Fruit fly (Drosophila melanogaster) whole organism, embryonic: ENCODE data around the gene CG43707.
A peak's percentile ranks its signal among the peaks of the same experiment; 100 is the strongest.

Source experiments
- ATbp ChIP-seq: fragments of 200-800 bp; sonication (Bioruptor generic); optimal IDR thresholded peaks from 2 replicates; lab custom pipeline; 2017; ENCODE audit warnings: missing biosample characterization, mild to moderate bottlenecking, missing genetic modification characterization, missing genetic modification reagents
- Atf-2 ChIP-seq: fragments of 200-800 bp; sonication (Bioruptor generic); optimal IDR thresholded peaks from 2 replicates; lab custom pipeline; 2016; ENCODE audit warnings: missing biosample characterization, missing genetic modification characterization
- CG10959 ChIP-seq: fragments of 200-800 bp; sonication (Bioruptor generic); IDR thresholded peaks from 2 replicates; pipeline ENCODE4 v1.3.6; 2022; ENCODE audit warnings: missing biosample characterization, missing genetic modification characterization
- CG10979 ChIP-seq: fragments of 200-800 bp; sonication (Bioruptor generic); optimal IDR thresholded peaks from 2 replicates; lab custom pipeline; 2018; ENCODE audit warnings: missing biosample characterization, mild to moderate bottlenecking, missing genetic modification characterization, moderate library complexity
- CG11560 ChIP-seq: fragments of 200-800 bp; sonication (Bioruptor generic); IDR thresholded peaks from 3 replicates; pipeline ENCODE4 v1.3.6; 2022; ENCODE audit warnings: missing biosample characterization, missing genetic modification characterization
- CG12299 ChIP-seq: fragments of 200-800 bp; sonication (Bioruptor generic); optimal IDR thresholded peaks from 2 replicates; lab custom pipeline; 2018; ENCODE audit warnings: missing biosample characterization, mild to moderate bottlenecking, missing genetic modification characterization
- CG12659 ChIP-seq: fragments of 200-800 bp; sonication (Bioruptor generic); optimal IDR thresholded peaks from 3 replicates; lab custom pipeline; 2017; ENCODE audit warnings: mild to moderate bottlenecking, missing biosample characterization, missing genetic modification reagents, missing genetic modification characterization
- CG15514 ChIP-seq: fragments of 200-800 bp; sonication (Bioruptor generic); optimal IDR thresholded peaks from 3 replicates; lab custom pipeline; 2017; ENCODE audit warnings: missing biosample characterization, missing genetic modification characterization, mild to moderate bottlenecking, moderate library complexity, missing genetic modification reagents
- CG1603 ChIP-seq: fragments of 200-800 bp; sonication (Bioruptor generic); optimal IDR thresholded peaks from 2 replicates; lab custom pipeline; 2019; ENCODE audit warnings: missing biosample characterization, mild to moderate bottlenecking, missing genetic modification characterization, moderate library complexity
- CG2678 ChIP-seq: fragments of 200-800 bp; sonication (Bioruptor generic); optimal IDR thresholded peaks from 3 replicates; lab custom pipeline; 2019; ENCODE audit warnings: missing biosample characterization, mild to moderate bottlenecking, missing genetic modification characterization, moderate library complexity
- CG32532 ChIP-seq: fragments of 200-800 bp; sonication (Bioruptor generic); IDR thresholded peaks from 2 replicates; pipeline ENCODE4 v1.3.6; 2022; ENCODE audit warnings: missing biosample characterization, missing genetic modification characterization
- CG32772 ChIP-seq: fragments of 200-800 bp; sonication (Bioruptor generic); IDR thresholded peaks from 2 replicates; pipeline ENCODE4 v1.3.6; 2022; ENCODE audit warnings: missing biosample characterization, missing genetic modification characterization
- CG3407 ChIP-seq: fragments of 200-800 bp; sonication (Bioruptor generic); optimal IDR thresholded peaks from 2 replicates; lab custom pipeline; 2018; ENCODE audit warnings: missing biosample characterization, mild to moderate bottlenecking, missing genetic modification characterization
- CG6791 ChIP-seq: fragments of 200-800 bp; sonication (Bioruptor generic); IDR thresholded peaks from 3 replicates; pipeline ENCODE4 v1.3.6; 2022; ENCODE audit warnings: missing biosample characterization, missing genetic modification characterization; ENCODE audit not compliant: partially characterized antibody
- CG8388 ChIP-seq: fragments of 200-800 bp; sonication (Bioruptor generic); optimal IDR thresholded peaks from 2 replicates; lab custom pipeline; 2019; ENCODE audit warnings: missing biosample characterization, mild to moderate bottlenecking, missing genetic modification characterization, moderate library complexity
- D ChIP-seq, 2 experiments: fragments of 200-800 bp in 1 of 2; fragments of >200 bp in 1 of 2; sonication (Bioruptor generic) in 1 of 2; optimal IDR thresholded peaks; 2 replicates in 1 of 2; 3 replicates in 1 of 2; lab custom pipeline; 2017; ENCODE audit warnings: mild to moderate bottlenecking in 1 of 2, missing biosample characterization in 1 of 2, missing genetic modification characterization in 1 of 2, missing genetic modification reagents in 1 of 2
- D19B ChIP-seq: fragments of 200-800 bp; sonication (Bioruptor generic); optimal IDR thresholded peaks from 2 replicates; lab custom pipeline; 2017; ENCODE audit warnings: missing biosample characterization, mild to moderate bottlenecking, missing genetic modification characterization
- Doc3 ChIP-seq: fragments of 200-800 bp; sonication (Bioruptor generic); IDR thresholded peaks from 3 replicates; pipeline ENCODE4 v1.3.6; 2022; ENCODE audit warnings: missing biosample characterization, missing genetic modification characterization; ENCODE audit not compliant: partially characterized antibody
- Dp ChIP-seq: fragments of 200-800 bp; sonication (Bioruptor generic); optimal IDR thresholded peaks from 2 replicates; lab custom pipeline; 2018; ENCODE audit warnings: missing biosample characterization, mild to moderate bottlenecking, missing genetic modification characterization, moderate library complexity
- ERR ChIP-seq: fragments of 200-800 bp; sonication (Bioruptor generic); optimal IDR thresholded peaks from 2 replicates; lab custom pipeline; 2016; ENCODE audit warnings: missing biosample characterization, missing genetic modification characterization
- Ets97D ChIP-seq: fragments of 200-800 bp; sonication (Bioruptor generic); optimal IDR thresholded peaks from 3 replicates; lab custom pipeline; 2016; ENCODE audit warnings: missing biosample characterization, missing genetic modification characterization
- Mad ChIP-seq: fragments of 200-800 bp; sonication (Bioruptor generic); optimal IDR thresholded peaks from 2 replicates; lab custom pipeline; 2016; ENCODE audit warnings: missing biosample characterization, missing genetic modification characterization
- Mrtf ChIP-seq: fragments of 200-800 bp; sonication (Bioruptor generic); IDR thresholded peaks from 3 replicates; pipeline ENCODE4 v1.3.6; 2022; ENCODE audit warnings: missing biosample characterization, missing genetic modification characterization
- Sin3A ChIP-seq: fragments of >200 bp; optimal IDR thresholded peaks from 2 replicates; lab custom pipeline; 2018
- Sox100B ChIP-seq: fragments of 200-800 bp; sonication (Bioruptor generic); optimal IDR thresholded peaks from 3 replicates; lab custom pipeline; 2018; ENCODE audit warnings: missing biosample characterization, mild to moderate bottlenecking, missing genetic modification characterization
- Taf1 ChIP-seq: fragments of 200-800 bp; sonication (Bioruptor generic); IDR thresholded peaks from 2 replicates; pipeline ENCODE4 v1.3.6; 2022; ENCODE audit warnings: missing biosample characterization, missing genetic modification characterization
- abd-A ChIP-seq: fragments of 200-800 bp; sonication (Bioruptor generic); optimal IDR thresholded peaks from 3 replicates; lab custom pipeline; 2019; ENCODE audit warnings: missing biosample characterization, mild to moderate bottlenecking, missing genetic modification characterization, moderate library complexity
- amos ChIP-seq: fragments of 200-800 bp; sonication (Bioruptor generic); IDR thresholded peaks from 2 replicates; pipeline ENCODE4 v1.3.6; 2022; ENCODE audit warnings: missing biosample characterization, missing genetic modification characterization; ENCODE audit not compliant: partially characterized antibody
- aop ChIP-seq: fragments of 200-800 bp; sonication (Bioruptor generic); IDR thresholded peaks from 2 replicates; pipeline ENCODE4 v1.3.6; 2022; ENCODE audit warnings: missing biosample characterization, missing genetic modification characterization
- bcd ChIP-seq: fragments of 200-800 bp; sonication (Bioruptor generic); optimal IDR thresholded peaks from 2 replicates; lab custom pipeline; 2017; ENCODE audit warnings: missing biosample characterization, mild to moderate bottlenecking, missing genetic modification characterization
- chinmo ChIP-seq: fragments of 200-800 bp; sonication (Bioruptor generic); IDR thresholded peaks from 4 replicates; pipeline ENCODE4 v1.3.6; 2022; ENCODE audit warnings: missing biosample characterization, missing genetic modification characterization; ENCODE audit not compliant: partially characterized antibody
- crc ChIP-seq: fragments of 200-800 bp; sonication (Bioruptor generic); optimal IDR thresholded peaks from 2 replicates; lab custom pipeline; 2016; ENCODE audit warnings: missing biosample characterization, missing genetic modification characterization
- dm ChIP-seq: fragments of 200-800 bp; sonication (Bioruptor generic); optimal IDR thresholded peaks from 3 replicates; lab custom pipeline; 2016; ENCODE audit warnings: missing biosample characterization, missing genetic modification characterization
- hb ChIP-seq: fragments of 200-800 bp; sonication (Bioruptor generic); IDR thresholded peaks from 3 replicates; pipeline ENCODE4 v1.3.6; 2022; ENCODE audit warnings: missing biosample characterization, missing genetic modification characterization; ENCODE audit not compliant: partially characterized antibody
- ind ChIP-seq: fragments of 200-800 bp; sonication (Bioruptor generic); optimal IDR thresholded peaks from 3 replicates; lab custom pipeline; 2016; ENCODE audit warnings: missing biosample characterization, missing genetic modification characterization
- jigr1 ChIP-seq: fragments of 200-800 bp; sonication (Bioruptor generic); IDR thresholded peaks from 3 replicates; pipeline ENCODE4 v1.3.6; 2022; ENCODE audit warnings: missing biosample characterization, missing genetic modification characterization
- jumu ChIP-seq: fragments of 200-800 bp; sonication (Bioruptor generic); optimal IDR thresholded peaks from 3 replicates; lab custom pipeline; 2016; ENCODE audit warnings: missing biosample characterization, missing genetic modification characterization
- nerfin-1 ChIP-seq: fragments of 200-800 bp; sonication (Bioruptor generic); optimal IDR thresholded peaks from 3 replicates; lab custom pipeline; 2019; ENCODE audit warnings: missing biosample characterization, mild to moderate bottlenecking, missing genetic modification characterization, moderate library complexity
- oc ChIP-seq: fragments of 200-800 bp; sonication (Bioruptor generic); optimal IDR thresholded peaks from 2 replicates; lab custom pipeline; 2018; ENCODE audit warnings: missing biosample characterization, mild to moderate bottlenecking, missing genetic modification characterization, moderate library complexity
- repo ChIP-seq: fragments of 200-800 bp; sonication (Bioruptor generic); optimal IDR thresholded peaks from 2 replicates; lab custom pipeline; 2016; ENCODE audit warnings: missing biosample characterization, missing genetic modification characterization
- scrt ChIP-seq: fragments of 200-800 bp; sonication (Bioruptor generic); optimal IDR thresholded peaks from 2 replicates; lab custom pipeline; 2018; ENCODE audit warnings: missing biosample characterization, mild to moderate bottlenecking, missing genetic modification characterization, moderate library complexity
- sens-2 ChIP-seq: fragments of 200-800 bp; sonication (Bioruptor generic); IDR thresholded peaks from 2 replicates; pipeline ENCODE4 v1.3.6; 2022; ENCODE audit warnings: missing biosample characterization, missing genetic modification characterization
- sima ChIP-seq: fragments of 200-800 bp; sonication (Bioruptor generic); optimal IDR thresholded peaks from 2 replicates; lab custom pipeline; 2016; ENCODE audit warnings: missing biosample characterization, missing genetic modification characterization
- sisA ChIP-seq: fragments of 200-800 bp; sonication (Bioruptor generic); IDR thresholded peaks from 2 replicates; pipeline ENCODE4 v1.3.6; 2022; ENCODE audit warnings: missing biosample characterization, missing genetic modification characterization
- sug ChIP-seq: fragments of 200-800 bp; optimal IDR thresholded peaks from 2 replicates; lab custom pipeline; 2019; ENCODE audit warnings: missing biosample characterization, mild to moderate bottlenecking, missing genetic modification characterization, moderate library complexity
- tgo ChIP-seq: fragments of 200-800 bp; sonication (Bioruptor generic); IDR thresholded peaks from 3 replicates; pipeline ENCODE4 v1.3.6; 2022; ENCODE audit warnings: missing biosample characterization, missing genetic modification characterization
- unc-4 ChIP-seq: fragments of 200-800 bp; sonication (Bioruptor generic); IDR thresholded peaks from 2 replicates; pipeline ENCODE4 v1.3.6; 2022; ENCODE audit warnings: missing biosample characterization, missing genetic modification characterization; ENCODE audit not compliant: partially characterized antibody
- usp ChIP-seq: fragments of >200 bp; optimal IDR thresholded peaks from 2 replicates; lab custom pipeline; 2017; ENCODE audit warnings: missing biosample characterization, missing genetic modification characterization
- wek ChIP-seq: fragments of 200-800 bp; sonication (Bioruptor generic); optimal IDR thresholded peaks from 3 replicates; lab custom pipeline; 2018; ENCODE audit warnings: missing biosample characterization, mild to moderate bottlenecking, missing genetic modification characterization, moderate library complexity

Gene CG43707

dm6 chr2L:3754835-3755547 lies 2.1 kb upstream of the CG43707 start (continued):
- peak; percentile 19 for TF ChIP-seq ind
- TF ChIP-seq ATbp (GFP tag; lab: Kevin White, UChicago) = no peak
- no peak for TF ChIP-seq abd-A (tag; lab: Kevin White, UChicago)
- no peak for TF ChIP-seq sens-2 (GFP tag; lab: Robert Waterston, UW)
- no peak for TF ChIP-seq hb (GFP tag; lab: Robert Waterston, UW)
- no peak for TF ChIP-seq repo (GFP tag; lab: Kevin White, UChicago)
- no peak for TF ChIP-seq CG32772 (GFP tag; lab: Robert Waterston, UW)
- TF ChIP-seq Mrtf (GFP tag; lab: Robert Waterston, UW) = no peak; the same call in 2 of the 3 replicates
- no peak for TF ChIP-seq Doc3
- no peak for TF ChIP-seq Sin3A (lab: Kevin White, UChicago)
- no peak for TF ChIP-seq CG11560 (tag; lab: Robert Waterston, UW)
- TF ChIP-seq wek (GFP tag; lab: Kevin White, UChicago) = no peak
- TF ChIP-seq scrt (GFP tag; lab: Kevin White, UChicago) = no peak
- no peak for TF ChIP-seq CG10979
- no peak for TF ChIP-seq Mad (GFP tag; lab: Kevin White, UChicago)
- TF ChIP-seq sug = no peak
- TF ChIP-seq ERR (GFP tag; lab: Kevin White, UChicago) = no peak
- no peak for TF ChIP-seq CG10959 (GFP tag; lab: Robert Waterston, UW)
- no peak for TF ChIP-seq CG1603 (tag; lab: Kevin White, UChicago)
- no peak for TF ChIP-seq jigr1 (GFP tag; lab: Robert Waterston, UW)
- TF ChIP-seq oc (tag; lab: Kevin White, UChicago) = no peak
- peak; percentile 25 for TF ChIP-seq CG12659
- TF ChIP-seq Taf1 = no peak
- no peak for TF ChIP-seq crc (GFP tag; lab: Kevin White, UChicago)
- TF ChIP-seq CG3407 = no peak
- TF ChIP-seq D19B (GFP tag; lab: Kevin White, UChicago) = no peak
- TF ChIP-seq nerfin-1 (tag; lab: Kevin White, UChicago) = no peak
- TF ChIP-seq usp = no peak
- TF ChIP-seq CG12299 (tag; lab: Kevin White, UChicago) = no peak
- no peak for TF ChIP-seq D (optimal IDR thresholded peaks at IDR 0.05; lab: Kevin White, UChicago)
- no peak for TF ChIP-seq D (GFP tag; optimal IDR thresholded peaks at IDR 0.05; lab: Kevin White, UChicago)
- TF ChIP-seq CG6791 (GFP tag; lab: Robert Waterston, UW) = no peak
- TF ChIP-seq unc-4 = no peak
- peak; percentile 21; the same call in 1 of the 2 replicates for TF ChIP-seq sisA (GFP tag; lab: Robert Waterston, UW)
- peak; percentile 47; the same call in 1 of the 2 replicates for TF ChIP-seq CG32532 (GFP tag; lab: Robert Waterston, UW)
- TF ChIP-seq CG8388 (GFP tag; lab: Kevin White, UChicago) = no peak
- TF ChIP-seq jumu (GFP tag; lab: Kevin White, UChicago) = no peak
- TF ChIP-seq CG15514 (GFP tag; lab: Kevin White, UChicago) = peak; percentile 45
- peak; percentile 69 for TF ChIP-seq CG2678 (tag; lab: Kevin White, UChicago)
- TF ChIP-seq bcd (GFP tag; lab: Kevin White, UChicago) = peak; percentile 43
- TF ChIP-seq Dp (GFP tag; lab: Kevin White, UChicago) = no peak
- TF ChIP-seq Atf-2 = no peak
- no peak for TF ChIP-seq Sox100B
- TF ChIP-seq Ets97D (GFP tag; lab: Kevin White, UChicago) = no peak
- no peak for TF ChIP-seq amos (GFP tag; lab: Robert Waterston, UW)
- peak; percentile 52; the same call in 1 of the 3 replicates for TF ChIP-seq tgo (GFP tag; lab: Robert Waterston, UW)
- TF ChIP-seq sima (GFP tag; lab: Kevin White, UChicago) = no peak
- TF ChIP-seq aop = no peak
- TF ChIP-seq dm (GFP tag; lab: Kevin White, UChicago) = no peak
- TF ChIP-seq chinmo (GFP tag; lab: Robert Waterston, UW) = no peak
